Worm (Caenorhabditis elegans): ENCODE data around the gene dhs-11.

dhs-11 gene

DNA sequence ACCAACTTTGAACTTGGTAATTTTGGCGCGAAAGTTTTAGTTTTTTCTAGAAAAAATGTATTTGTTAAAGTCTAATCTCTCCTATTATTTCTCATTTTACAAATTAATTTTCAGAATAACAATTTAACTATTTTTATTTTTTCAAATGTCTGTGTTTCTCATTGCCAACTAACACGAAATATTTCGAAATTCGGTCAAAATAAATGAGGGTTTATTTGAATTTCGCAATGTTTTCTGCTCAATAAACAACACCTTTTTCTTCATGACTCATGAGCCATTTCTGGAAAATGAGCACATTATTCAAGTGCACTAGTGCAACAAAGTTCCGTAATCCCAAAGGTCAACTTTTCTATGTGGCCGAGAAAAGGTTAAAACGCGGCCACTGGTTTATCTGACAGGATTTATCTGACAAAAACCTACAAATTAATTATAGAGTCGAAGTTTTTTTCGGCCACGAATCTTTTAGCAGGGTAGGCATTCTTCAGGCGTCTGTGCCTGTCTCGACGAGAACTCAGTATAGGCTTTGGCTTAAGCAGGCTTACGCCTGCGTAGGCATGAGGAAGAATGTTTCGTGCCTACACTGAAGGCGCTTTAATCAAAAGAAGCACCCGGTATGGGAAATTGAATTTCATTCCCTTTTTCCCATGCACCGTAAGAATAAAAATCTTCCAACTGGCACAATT is 4.2 kb downstream of the dhs-11 start, which contains the start of gene Y39A1A.27:
TSS of gene Y39A1A.27 (plus strand) at position 633 of the 683 bp plus-strand sequence.
- TF ChIP-seq T23F11.4 (GFP tag; optimal IDR thresholded peaks at IDR 0.05) (no peak), tbx-2 (tag; optimal IDR thresholded peaks at IDR 0.05) (no peak), ceh-18 (tag; optimal IDR thresholded peaks at IDR 0.05) (no peak), ets-4 (tag; optimal IDR thresholded peaks at IDR 0.05) (no peak)

DNA sequence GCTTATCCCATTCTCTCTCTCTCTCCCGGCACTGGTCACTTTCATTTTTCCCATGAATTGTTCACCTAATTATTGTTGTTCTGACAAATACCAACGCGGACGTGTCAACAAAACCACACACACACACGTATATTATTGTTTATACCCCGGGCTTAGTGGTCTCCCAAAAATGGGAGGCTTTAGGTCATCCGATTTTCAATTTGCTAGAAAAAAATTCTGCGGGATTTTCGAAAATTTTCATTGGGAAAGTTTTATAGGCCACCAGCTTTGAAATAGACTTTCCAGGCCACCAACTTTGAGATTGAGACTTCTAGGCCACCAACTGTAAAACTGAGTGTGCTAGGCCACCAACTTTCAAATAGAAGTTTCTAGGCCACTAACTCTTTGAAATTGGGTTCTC is 4.7 kb downstream of the dhs-11 start:
- TF ChIP-seq lin-11 (tag; optimal IDR thresholded peaks at IDR 0.05) = no peak
- TF ChIP-seq ceh-24 (tag; optimal IDR thresholded peaks at IDR 0.05) = no peak
- no peak for TF ChIP-seq ceh-18 (tag; optimal IDR thresholded peaks at IDR 0.05)
- no peak for TF ChIP-seq sdc-2 (tag; optimal IDR thresholded peaks at IDR 0.05)
- no peak for TF ChIP-seq odd-2 (tag; optimal IDR thresholded peaks at IDR 0.05)
- no peak for TF ChIP-seq ceh-19 (GFP tag; optimal IDR thresholded peaks at IDR 0.05)
- TF ChIP-seq eyg-1 (tag; optimal IDR thresholded peaks at IDR 0.05) = no peak
- no peak for TF ChIP-seq pros-1 (tag; optimal IDR thresholded peaks at IDR 0.05)
- TF ChIP-seq sox-2 (GFP tag; IDR thresholded peaks at IDR 0.05) = no peak
- TF ChIP-seq ceh-6 (GFP tag; optimal IDR thresholded peaks at IDR 0.05) = no peak
- TF ChIP-seq ceh-30 (tag; optimal IDR thresholded peaks at IDR 0.05) = no peak
- TF ChIP-seq C08G9.2 (tag; optimal IDR thresholded peaks at IDR 0.05) = no peak
- no peak for TF ChIP-seq unc-42 (tag; optimal IDR thresholded peaks at IDR 0.05)
- TF ChIP-seq ceh-48 (tag; optimal IDR thresholded peaks at IDR 0.05) = no peak
- TF ChIP-seq F13H6.1 (tag; optimal IDR thresholded peaks at IDR 0.05) = no peak
- TF ChIP-seq tbx-7 (tag; optimal IDR thresholded peaks at IDR 0.05) = no peak
- no peak for TF ChIP-seq hlh-6 (tag; optimal IDR thresholded peaks at IDR 0.05)
- TF ChIP-seq gmeb-2 (tag; optimal IDR thresholded peaks at IDR 0.05) = no peak

DNA sequence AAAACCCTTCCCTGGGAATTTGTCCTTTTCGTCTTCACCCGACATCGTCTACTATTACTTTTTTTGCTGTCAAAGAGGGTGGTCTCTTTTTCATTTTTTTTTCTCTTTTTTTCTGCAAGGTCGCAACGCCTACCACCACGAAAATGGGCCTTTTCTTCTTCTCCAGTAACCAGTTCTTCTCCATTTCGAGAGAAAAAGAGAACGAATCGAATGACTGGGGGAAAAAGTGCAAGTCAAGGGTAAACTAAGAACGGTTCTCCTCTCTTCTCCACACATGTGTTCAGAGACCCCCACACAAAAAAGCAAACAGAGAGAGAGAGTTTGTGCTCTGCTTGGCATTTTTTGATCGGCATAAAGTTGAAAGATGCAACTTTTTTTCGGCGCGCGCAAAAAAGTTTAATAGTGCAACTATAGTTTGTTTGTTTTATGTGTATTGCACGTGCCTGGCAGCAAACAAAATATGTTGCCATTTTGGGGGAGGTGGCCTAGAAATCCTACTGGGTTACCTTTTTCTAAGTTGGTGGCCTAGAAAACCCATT is 6.1 kb downstream of the dhs-11 start:
- TF ChIP-seq npax-4 (tag; optimal IDR thresholded peaks at IDR 0.05) (no peak), K09A11.1 (tag; optimal IDR thresholded peaks at IDR 0.05; ENCODE audit: insufficient read depth) (no peak), nhr-232 (tag; optimal IDR thresholded peaks at IDR 0.05) (no peak)

DNA sequence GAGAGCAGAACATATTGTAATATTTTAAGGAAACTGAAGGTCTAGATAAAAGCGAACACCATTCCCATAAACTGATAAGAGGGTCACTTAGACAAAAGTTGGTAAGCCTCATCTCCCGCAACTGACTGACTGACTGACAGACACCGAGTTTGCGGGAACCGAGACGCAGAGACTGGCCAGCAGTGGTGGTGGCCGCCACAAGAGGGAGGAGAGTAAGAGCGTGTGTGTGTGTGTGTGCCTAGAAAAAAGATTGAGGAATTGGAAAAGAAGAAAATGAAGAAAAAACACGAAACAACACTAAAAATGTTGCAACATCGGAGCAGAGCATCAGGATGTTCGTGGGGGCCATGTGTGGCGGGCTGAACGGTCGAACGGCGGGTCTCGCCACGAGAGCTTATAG is 8.1 kb downstream of the dhs-11 start:
- TF ChIP-seq dmd-4 (tag; optimal IDR thresholded peaks at IDR 0.05; ENCODE audit: borderline replicate concordance) = no peak
- no peak for TF ChIP-seq unc-3 (GFP tag; conservative IDR thresholded peaks at IDR 0.05)
- TF ChIP-seq unc-3 (tag; optimal IDR thresholded peaks at IDR 0.05) = no peak
- TF ChIP-seq K09A11.1 (tag; optimal IDR thresholded peaks at IDR 0.05; ENCODE audit: insufficient read depth) = no peak
- no peak for TF ChIP-seq ztf-16 (tag; optimal IDR thresholded peaks at IDR 0.05)
- TF ChIP-seq nhr-11 (tag; optimal IDR thresholded peaks at IDR 0.05) = no peak
- TF ChIP-seq ceh-30 (tag; optimal IDR thresholded peaks at IDR 0.05) = no peak
- no peak for TF ChIP-seq ceh-48 (tag; optimal IDR thresholded peaks at IDR 0.05)
- TF ChIP-seq pha-4 (tag; optimal IDR thresholded peaks at IDR 0.05) = no peak
- TF ChIP-seq T23F11.4 (GFP tag; optimal IDR thresholded peaks at IDR 0.05) = no peak

- TF ChIP-seq ttx-3 (tag; optimal IDR thresholded peaks at IDR 0.05) = no peak
- TF ChIP-seq ceh-30 (tag; optimal IDR thresholded peaks at IDR 0.05) = no peak
- no peak for TF ChIP-seq lin-11 (tag; optimal IDR thresholded peaks at IDR 0.05)
- TF ChIP-seq ets-4 (tag; optimal IDR thresholded peaks at IDR 0.05) = peak; percentile 37
- TF ChIP-seq ref-2 (tag; optimal IDR thresholded peaks at IDR 0.05) = peak; percentile 91
- TF ChIP-seq pag-3 (tag; optimal IDR thresholded peaks at IDR 0.05; ENCODE audit: borderline replicate concordance) = no peak
- TF ChIP-seq unc-55 (GFP tag; optimal IDR thresholded peaks at IDR 0.05) = peak; percentile 55
- TF ChIP-seq nfya-1 (tag; optimal IDR thresholded peaks at IDR 0.05) = peak; percentile 97
- no peak for TF ChIP-seq pax-1 (tag; optimal IDR thresholded peaks at IDR 0.05)
- no peak for TF ChIP-seq dmd-4 (tag; optimal IDR thresholded peaks at IDR 0.05; ENCODE audit: borderline replicate concordance)
- TF ChIP-seq ceh-48 (tag; optimal IDR thresholded peaks at IDR 0.05) = no peak
- no peak for TF ChIP-seq T23F11.4 (GFP tag; optimal IDR thresholded peaks at IDR 0.05)
- TF ChIP-seq sox-4 (tag; optimal IDR thresholded peaks at IDR 0.05) = peak; percentile 42
- TF ChIP-seq dve-1 (tag; optimal IDR thresholded peaks at IDR 0.05) = peak; percentile 52
- no peak for TF ChIP-seq C38D4.7 (GFP tag; optimal IDR thresholded peaks at IDR 0.05)
- peak; percentile 75 for TF ChIP-seq ceh-18 (tag; optimal IDR thresholded peaks at IDR 0.05)
- no peak for TF ChIP-seq pha-4 (tag; optimal IDR thresholded peaks at IDR 0.05)
- no peak for TF ChIP-seq sdc-2 (tag; optimal IDR thresholded peaks at IDR 0.05)
- TF ChIP-seq K02D7.2 (tag; optimal IDR thresholded peaks at IDR 0.05) = no peak
- no peak for TF ChIP-seq ceh-45 (GFP tag; IDR thresholded peaks at IDR 0.05)
- TF ChIP-seq gmeb-2 (tag; optimal IDR thresholded peaks at IDR 0.05) = peak; percentile 15
- no peak for TF ChIP-seq tbx-7 (tag; optimal IDR thresholded peaks at IDR 0.05)
- TF ChIP-seq pha-2 (tag; optimal IDR thresholded peaks at IDR 0.05) = no peak
These were observed 8.6 kb downstream of the dhs-11 start for ce11 chrIII:10634034-10634433.
